Worm (Caenorhabditis elegans) whole organism, L3 larva: Measurements from ENCODE around the gene let-70.
A peak's percentile ranks its signal among the peaks of the same experiment; 100 is the strongest.

Experiments
- R02D3.7 ChIP-seq: fragments of 150-350 bp; optimal IDR thresholded peaks from 2 replicates; lab custom pipeline; 2014; ENCODE audit warnings: missing biosample characterization, missing genetic modification characterization
- ZK546.5 ChIP-seq: sonication (generic microtip); optimal IDR thresholded peaks from 2 replicates; lab custom pipeline; 2017; ENCODE audit warnings: missing biosample characterization, missing genetic modification characterization
- ama-1 ChIP-seq: fragments of 150-350 bp; optimal IDR thresholded peaks from 2 replicates; lab custom pipeline; 2018
- ceh-16 ChIP-seq: sonication (generic microtip); optimal IDR thresholded peaks from 2 replicates; lab custom pipeline; 2017; ENCODE audit warnings: missing biosample characterization, missing genetic modification characterization
- ceh-28 ChIP-seq: fragments of 150-350 bp; optimal IDR thresholded peaks from 2 replicates; lab custom pipeline; 2014; ENCODE audit warnings: missing biosample characterization, missing genetic modification reagents, missing genetic modification characterization
- ceh-9 ChIP-seq: sonication (generic microtip); optimal IDR thresholded peaks from 2 replicates; lab custom pipeline; 2018; ENCODE audit warnings: missing biosample characterization, missing genetic modification characterization
- egl-27 ChIP-seq: sonication (generic microtip); optimal IDR thresholded peaks from 4 replicates; lab custom pipeline; 2017; ENCODE audit warnings: missing biosample characterization, missing genetic modification reagents, missing genetic modification characterization
- egl-5 ChIP-seq: fragments of 150-350 bp; optimal IDR thresholded peaks from 2 replicates; lab custom pipeline; 2017; ENCODE audit warnings: missing biosample characterization, missing genetic modification reagents, missing genetic modification characterization, inconsistent platforms
- elt-1 ChIP-seq: fragments of 150-350 bp; optimal IDR thresholded peaks from 2 replicates; lab custom pipeline; 2014; ENCODE audit warnings: missing biosample characterization, missing genetic modification characterization
- elt-2 ChIP-seq: sonication (generic microtip); optimal IDR thresholded peaks from 2 replicates; lab custom pipeline; 2016; ENCODE audit warnings: missing genetic modification reagents, mild to moderate bottlenecking, missing genetic modification characterization, missing compliant biosample characterization
- elt-3 ChIP-seq, 3 experiments: fragments of 150-350 bp in 1 of 3; sonication (generic microtip) in 2 of 3; optimal IDR thresholded peaks; 2 replicates in 2 of 3; 4 replicates in 1 of 3; lab custom pipeline; 2014 to 2017; ENCODE audit warnings: missing biosample characterization in 3 of 3, missing genetic modification characterization in 3 of 3
- eor-1 ChIP-seq, 2 experiments: fragments of 150-350 bp; optimal IDR thresholded peaks; 2 replicates each; lab custom pipeline; 2014 to 2018; ENCODE audit warnings: missing biosample characterization in 2 of 2, missing genetic modification characterization in 2 of 2
- fkh-10 ChIP-seq: sonication (generic microtip); optimal IDR thresholded peaks from 2 replicates; lab custom pipeline; 2017; ENCODE audit warnings: missing biosample characterization, missing genetic modification reagents, missing genetic modification characterization
- fkh-2 ChIP-seq: fragments of 150-350 bp; optimal IDR thresholded peaks from 2 replicates; lab custom pipeline; 2014; ENCODE audit warnings: missing biosample characterization, missing genetic modification reagents, missing genetic modification characterization
- fos-1 ChIP-seq: fragments of 150-350 bp; optimal IDR thresholded peaks from 2 replicates; lab custom pipeline; 2014; ENCODE audit warnings: missing biosample characterization, missing genetic modification characterization
- hmg-11 ChIP-seq: sonication (generic microtip); optimal IDR thresholded peaks from 2 replicates; lab custom pipeline; 2016; ENCODE audit warnings: missing genetic modification characterization, missing compliant biosample characterization
- jun-1 ChIP-seq: fragments of 150-350 bp; optimal IDR thresholded peaks from 2 replicates; lab custom pipeline; 2014; ENCODE audit warnings: missing biosample characterization, missing genetic modification reagents, missing genetic modification characterization
- lin-39 ChIP-seq: fragments of 150-350 bp; optimal IDR thresholded peaks from 2 replicates; lab custom pipeline; 2018; ENCODE audit warnings: missing biosample characterization, missing genetic modification reagents, missing genetic modification characterization
- mdl-1 ChIP-seq: fragments of 150-350 bp; optimal IDR thresholded peaks from 2 replicates; lab custom pipeline; 2014; ENCODE audit warnings: missing biosample characterization, missing genetic modification characterization
- nfya-1 ChIP-seq: sonication (generic microtip); optimal IDR thresholded peaks from 2 replicates; lab custom pipeline; 2017; ENCODE audit warnings: missing genetic modification characterization, mild to moderate bottlenecking, missing compliant biosample characterization, antibody characterized with exemption, moderate library complexity; ENCODE audit not compliant: insufficient read depth
- nhr-12 ChIP-seq: fragments of 150-350 bp; optimal IDR thresholded peaks from 2 replicates; lab custom pipeline; 2014; ENCODE audit warnings: missing biosample characterization, missing genetic modification characterization
- nhr-23 ChIP-seq: fragments of 150-350 bp; optimal IDR thresholded peaks from 2 replicates; lab custom pipeline; 2014; ENCODE audit warnings: missing biosample characterization, missing genetic modification reagents, missing genetic modification characterization
- nhr-237 ChIP-seq: fragments of 150-350 bp; optimal IDR thresholded peaks from 2 replicates; lab custom pipeline; 2014; ENCODE audit warnings: missing biosample characterization, missing genetic modification characterization
- nhr-28 ChIP-seq: fragments of 150-350 bp; optimal IDR thresholded peaks from 2 replicates; lab custom pipeline; 2014; ENCODE audit warnings: missing biosample characterization, missing genetic modification characterization
- nhr-67 ChIP-seq: fragments of 150-350 bp; optimal IDR thresholded peaks from 2 replicates; lab custom pipeline; 2014; ENCODE audit warnings: missing biosample characterization, missing genetic modification characterization
- nhr-77 ChIP-seq: fragments of 150-350 bp; optimal IDR thresholded peaks from 2 replicates; lab custom pipeline; 2014; ENCODE audit warnings: missing biosample characterization, missing genetic modification characterization
- pha-4 ChIP-seq: fragments of 150-350 bp; optimal IDR thresholded peaks from 2 replicates; lab custom pipeline; 2014; ENCODE audit warnings: missing biosample characterization, missing genetic modification reagents, missing genetic modification characterization
- snpc-4 ChIP-seq: fragments of 150-350 bp; optimal IDR thresholded peaks from 2 replicates; lab custom pipeline; 2014; ENCODE audit warnings: missing biosample characterization, missing genetic modification characterization
- tbx-2 ChIP-seq: sonication (generic microtip); optimal IDR thresholded peaks from 2 replicates; lab custom pipeline; 2016; ENCODE audit warnings: mild to moderate bottlenecking, missing genetic modification characterization, missing compliant biosample characterization
- unc-62 ChIP-seq: fragments of 150-350 bp; sonication (generic microtip); optimal IDR thresholded peaks from 4 replicates; lab custom pipeline; 2014; ENCODE audit warnings: missing biosample characterization, missing genetic modification reagents, missing genetic modification characterization
- zag-1 ChIP-seq: fragments of 150-350 bp; optimal IDR thresholded peaks from 2 replicates; lab custom pipeline; 2014; ENCODE audit warnings: missing biosample characterization, missing genetic modification characterization
- ztf-11 ChIP-seq: fragments of 150-350 bp; optimal IDR thresholded peaks from 2 replicates; lab custom pipeline; 2014; ENCODE audit warnings: missing biosample characterization, missing genetic modification characterization
- ztf-4 ChIP-seq: fragments of 150-350 bp; optimal IDR thresholded peaks from 2 replicates; lab custom pipeline; 2014; ENCODE audit warnings: missing biosample characterization, missing genetic modification characterization

The let-70 gene

ce11 chrIV:11048871-11049270 lies 33.2 kb downstream of the let-70 start, which contains the start of gene F36H1.11:
F36H1.11 (plus strand) TSS chrIV:11049171.
- no peak for TF ChIP-seq unc-62 (GFP tag; lab: Kevin White, UChicago)
- no peak for TF ChIP-seq fkh-2 (tag; lab: Kevin White, UChicago)
- no peak for TF ChIP-seq pha-4 (tag; lab: Kevin White, UChicago)
- no peak for TF ChIP-seq nhr-237 (tag; lab: Kevin White, UChicago)
- TF ChIP-seq eor-1 (tag; optimal IDR thresholded peaks at IDR 0.05; lab: Kevin White, UChicago), result no peak
- no peak for TF ChIP-seq ceh-9
- no peak for TF ChIP-seq elt-1 (tag; lab: Kevin White, UChicago)
- TF ChIP-seq R02D3.7 (tag; lab: Kevin White, UChicago), result no peak
- TF ChIP-seq nhr-23 (tag; lab: Kevin White, UChicago), result no peak
- no peak for TF ChIP-seq mdl-1 (tag; lab: Kevin White, UChicago)

ce11 chrIV:11044377-11044776 lies 37.7 kb downstream of the let-70 start:
- no peak for TF ChIP-seq ceh-16
- no peak for TF ChIP-seq nhr-28 (tag; lab: Kevin White, UChicago)
- TF ChIP-seq ztf-11 (tag; lab: Kevin White, UChicago), result no peak
- TF ChIP-seq fos-1 (tag; lab: Kevin White, UChicago), result no peak
- no peak for TF ChIP-seq nhr-12 (tag; lab: Kevin White, UChicago)
- no peak for TF ChIP-seq nfya-1
- no peak for TF ChIP-seq egl-27 (tag; lab: Kevin White, UChicago)
- TF ChIP-seq snpc-4, result no peak
- TF ChIP-seq elt-2 (tag; lab: Kevin White, UChicago), result no peak
- no peak for TF ChIP-seq elt-3 (tag; optimal IDR thresholded peaks at IDR 0.05; lab: Kevin White, UChicago)
- TF ChIP-seq zag-1 (tag; lab: Kevin White, UChicago), result no peak
- no peak for TF ChIP-seq tbx-2 (tag; lab: Kevin White, UChicago)
- TF ChIP-seq ZK546.5 (tag; lab: Kevin White, UChicago), result no peak
- no peak for TF ChIP-seq R02D3.7 (tag; lab: Kevin White, UChicago)

DNA sequence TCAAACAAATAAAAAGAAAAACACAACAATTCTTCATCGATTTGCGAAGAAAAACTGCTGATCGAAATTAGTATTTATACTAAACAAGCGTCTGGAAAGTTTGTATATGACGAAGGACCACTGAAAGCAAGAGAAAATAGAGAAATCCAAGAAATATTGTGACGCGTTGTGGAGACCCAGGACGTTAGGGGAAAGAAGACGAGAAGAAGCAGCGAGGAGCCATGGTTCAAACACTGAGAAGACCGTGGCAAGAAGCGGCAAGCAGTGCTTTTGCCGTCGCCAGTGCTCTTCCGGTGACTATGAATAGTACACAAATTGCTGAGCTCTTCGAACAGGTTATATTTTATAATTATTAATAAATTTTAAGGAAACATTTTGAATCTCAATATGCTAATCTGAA lies 43.4 kb downstream of the let-70 start:
- TF ChIP-seq unc-62 (GFP tag; lab: Kevin White, UChicago) (no peak), nhr-12 (tag; lab: Kevin White, UChicago) (no peak), nfya-1 (peak; percentile 28), hmg-11 (tag; lab: Kevin White, UChicago) (peak; percentile 55), ZK546.5 (tag; lab: Kevin White, UChicago) (no peak), fos-1 (tag; lab: Kevin White, UChicago) (no peak), snpc-4 (peak; percentile 50), egl-5 (no peak), eor-1 (tag; optimal IDR thresholded peaks at IDR 0.05; lab: Kevin White, UChicago) (no peak), pha-4 (tag; lab: Kevin White, UChicago) (peak; percentile 20)

ce11 chrIV:11038618-11038664 lies 43.6 kb downstream of the let-70 start, which contains the start of gene kdin-1:
kdin-1 (plus strand) TSS chrIV:11038655.
- no peak for TF ChIP-seq ama-1 (lab: Kevin White, UChicago)
- TF ChIP-seq egl-27 (tag; lab: Kevin White, UChicago), result no peak
- TF ChIP-seq, all 47 proteins: peak for 0

- TF ChIP-seq R02D3.7 (tag; lab: Kevin White, UChicago) (no peak), nhr-237 (tag; lab: Kevin White, UChicago) (no peak), jun-1 (tag; lab: Kevin White, UChicago) (no peak), elt-3 (tag; optimal IDR thresholded peaks at IDR 0.05; lab: Kevin White, UChicago) (no peak), fkh-10 (no peak), ztf-4 (tag; lab: Kevin White, UChicago) (no peak), ceh-28 (no peak), lin-39 (tag; lab: Kevin White, UChicago) (no peak), nhr-77 (tag; lab: Kevin White, UChicago) (no peak), egl-27 (tag; lab: Kevin White, UChicago) (no peak), elt-1 (tag; lab: Kevin White, UChicago) (no peak), nhr-67 (tag; lab: Kevin White, UChicago) (no peak), unc-62 (GFP tag; lab: Kevin White, UChicago) (no peak)
Measured at ce11 chrIV:11038218-11038617, 43.8 kb downstream of the let-70 start.
